Fruit fly (Drosophila melanogaster): ENCODE results near the gene Sry-delta.
A peak's percentile ranks its signal among the peaks of the same experiment; 100 is the strongest.

The Sry-delta gene

DNA sequence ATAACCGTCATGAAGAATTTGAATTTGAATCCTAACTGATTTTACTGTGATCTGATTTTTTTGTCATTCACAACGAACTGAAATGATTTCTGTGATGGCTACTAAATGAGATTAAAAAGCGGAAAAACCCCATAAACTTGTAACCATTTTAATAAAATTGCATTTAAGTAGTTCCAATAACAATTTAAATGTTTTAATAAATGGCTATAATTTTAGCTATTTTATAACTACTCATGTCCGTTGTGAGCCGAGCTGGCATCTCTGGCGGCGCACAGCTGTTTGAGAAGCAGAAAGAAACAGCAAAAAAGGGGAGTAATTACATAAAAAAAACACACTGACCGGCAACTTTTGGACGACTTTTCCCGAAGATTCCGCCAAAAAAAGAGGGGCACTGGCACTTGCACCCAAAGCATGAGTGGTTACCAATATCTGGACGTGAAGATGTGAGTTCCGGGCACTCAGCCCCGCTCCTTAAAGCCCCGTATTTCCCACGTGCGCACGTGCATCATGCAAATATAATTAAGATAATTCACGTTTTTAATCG, 13.5 kb downstream of the Sry-delta start, which contains the start of the genes CG7950 and Rpp14a (continued):
- TF ChIP-seq lilli (GFP tag; optimal IDR thresholded peaks at IDR 0.05) = peak; percentile 92
- TF ChIP-seq vvl (GFP tag; IDR thresholded peaks at IDR 0.05) = peak; percentile 87
- peak; percentile 84 for TF ChIP-seq CG1602 (GFP tag; optimal IDR thresholded peaks at IDR 0.05)
- peak; percentile 79 for TF ChIP-seq ara (GFP tag; IDR thresholded peaks at IDR 0.05)
- peak; percentile 49 for TF ChIP-seq bcd (GFP tag; optimal IDR thresholded peaks at IDR 0.05)
- TF ChIP-seq MBD-R2 (GFP tag; IDR thresholded peaks at IDR 0.05) = peak; percentile 80
- no peak for TF ChIP-seq gt (GFP tag; IDR thresholded peaks at IDR 0.05)
- TF ChIP-seq CG8281 (tag; optimal IDR thresholded peaks at IDR 0.05) = no peak
- peak; percentile 70 for TF ChIP-seq tap (tag; optimal IDR thresholded peaks at IDR 0.05)
- peak; percentile 87 for TF ChIP-seq zfh1 (GFP tag; IDR thresholded peaks at IDR 0.05)
- TF ChIP-seq ham (GFP tag; IDR thresholded peaks at IDR 0.05) = no peak
- TF ChIP-seq BEAF-32 (GFP tag; optimal IDR thresholded peaks at IDR 0.05) = peak; percentile 31
- peak; percentile 75; the same call in 1 of the 2 replicates for TF ChIP-seq al (GFP tag; IDR thresholded peaks at IDR 0.05)
- peak; percentile 58 for TF ChIP-seq schlank (tag; optimal IDR thresholded peaks at IDR 0.05)
- TF ChIP-seq lbe (GFP tag; optimal IDR thresholded peaks at IDR 0.05) = peak; percentile 87
- TF ChIP-seq Ssrp (tag; optimal IDR thresholded peaks at IDR 0.05) = peak; percentile 74
- TF ChIP-seq CG9876 (GFP tag; optimal IDR thresholded peaks at IDR 0.05) = peak; percentile 56
- peak; percentile 73 for TF ChIP-seq pum (GFP tag; optimal IDR thresholded peaks at IDR 0.05)
- peak; percentile 83 for TF ChIP-seq Mad (GFP tag; optimal IDR thresholded peaks at IDR 0.05)
- no peak for TF ChIP-seq CG7987 (GFP tag; optimal IDR thresholded peaks at IDR 0.05)
- peak; percentile 72 for TF ChIP-seq CG10209 (GFP tag; optimal IDR thresholded peaks at IDR 0.05)
- peak; percentile 61 for TF ChIP-seq CG17612 (GFP tag; IDR thresholded peaks at IDR 0.05)
- peak; percentile 44 for TF ChIP-seq CG12236 (GFP tag; optimal IDR thresholded peaks at IDR 0.05)
- TF ChIP-seq CG17802 (tag; optimal IDR thresholded peaks at IDR 0.05) = peak; percentile 12
- peak; percentile 34 for TF ChIP-seq salm (tag; optimal IDR thresholded peaks at IDR 0.05)
- TF ChIP-seq CG12219 (GFP tag; optimal IDR thresholded peaks at IDR 0.05) = peak; percentile 51
- TF ChIP-seq lov (optimal IDR thresholded peaks at IDR 0.05) = no peak
- TF ChIP-seq lov (GFP tag; IDR thresholded peaks at IDR 0.05) = 0 out of 3 replicates have a peak, but pooled peaks have one; percentile 27
- TF ChIP-seq CG3995 (GFP tag; optimal IDR thresholded peaks at IDR 0.05) = peak; percentile 40
- TF ChIP-seq CG5180 (GFP tag; optimal IDR thresholded peaks at IDR 0.05) = no peak
- TF ChIP-seq Eip74EF (GFP tag; optimal IDR thresholded peaks at IDR 0.05) = no peak
- TF ChIP-seq CG17385 (GFP tag; optimal IDR thresholded peaks at IDR 0.05) = peak; percentile 70
- peak; percentile 59; the same call in 1 of the 2 replicates for TF ChIP-seq gsb (GFP tag; IDR thresholded peaks at IDR 0.05)
- peak; percentile 51 for TF ChIP-seq fd96Cb (tag; optimal IDR thresholded peaks at IDR 0.05)
- peak; percentile 70; the same call in 1 of the 3 replicates for TF ChIP-seq H15 (GFP tag; IDR thresholded peaks at IDR 0.05)
- TF ChIP-seq Ets97D (GFP tag; optimal IDR thresholded peaks at IDR 0.05) = peak; percentile 71
- TF ChIP-seq Myb (GFP tag; optimal IDR thresholded peaks at IDR 0.05) = peak; percentile 96
- TF ChIP-seq Hr51 (GFP tag; optimal IDR thresholded peaks at IDR 0.05) = peak; percentile 81 to 84
- TF ChIP-seq CG13287 (GFP tag; IDR thresholded peaks at IDR 0.05; ENCODE audit: partially characterized antibody) = peak; percentile 26; the same call in 1 of the 2 replicates
- TF ChIP-seq cwo (GFP tag; optimal IDR thresholded peaks at IDR 0.05) = peak; percentile 66
- no peak for TF ChIP-seq sim (GFP tag; IDR thresholded peaks at IDR 0.05)
- TF ChIP-seq NC2β (GFP tag; optimal IDR thresholded peaks at IDR 0.05) = peak; percentile 70
- peak; percentile 37 for TF ChIP-seq run (tag; optimal IDR thresholded peaks at IDR 0.05)
- peak; percentile 58 for TF ChIP-seq CG34376 (GFP tag; optimal IDR thresholded peaks at IDR 0.05)
- no peak for TF ChIP-seq CG6254 (GFP tag; optimal IDR thresholded peaks at IDR 0.05)
- TF ChIP-seq mam (GFP tag; optimal IDR thresholded peaks at IDR 0.05) = peak; percentile 85
- peak; percentile 85; the same call in 2 of the 3 replicates for TF ChIP-seq CG34422 (GFP tag; IDR thresholded peaks at IDR 0.05)
- peak; percentile 19 for TF ChIP-seq gcm2 (GFP tag; optimal IDR thresholded peaks at IDR 0.05)
- TF ChIP-seq CG31441 (GFP tag; IDR thresholded peaks at IDR 0.05) = peak; percentile 41; the same call in 1 of the 2 replicates
- peak; percentile 57 for TF ChIP-seq eyg (GFP tag; optimal IDR thresholded peaks at IDR 0.05)
